Worm (Caenorhabditis elegans) whole organism, L4/young adult: ENCODE data around the gene rpl-10.

ENCODE experiments used
- W03F9.2 ChIP-seq: fragments of 150-350 bp; optimal IDR thresholded peaks from 2 replicates; lab custom pipeline; 2014; ENCODE audit warnings: missing biosample characterization, missing genetic modification characterization
- dao-5 ChIP-seq: sonication (generic microtip); optimal IDR thresholded peaks from 2 replicates; lab custom pipeline; 2016; ENCODE audit warnings: missing genotype, missing genetic modification characterization, moderate library complexity, missing compliant biosample characterization
- him-1 ChIP-seq: sonication (generic microtip); optimal IDR thresholded peaks from 2 replicates; lab custom pipeline; 2016; ENCODE audit warnings: missing genotype, missing genetic modification reagents, missing genetic modification characterization, missing compliant biosample characterization

The rpl-10 gene

ce11 chrII:8127794-8128193 lies 15.9 kb upstream of the rpl-10 start:
- TF ChIP-seq dao-5 (no peak), W03F9.2 (no peak), him-1 (tag; lab: Kevin White, UChicago) (no peak)

- TF ChIP-seq dao-5 (peak; percentile 9), him-1 (tag; lab: Kevin White, UChicago) (peak; percentile 36), W03F9.2 (no peak)
Measured at ce11 chrII:8128273-8129039, 15.2 kb upstream of the rpl-10 start.

- TF ChIP-seq W03F9.2 (no peak), him-1 (tag; lab: Kevin White, UChicago) (no peak), dao-5 (no peak)
Measured at ce11 chrII:8129040-8129387, 14.7 kb upstream of the rpl-10 start.

- no peak for TF ChIP-seq dao-5
- no peak for TF ChIP-seq him-1 (tag; lab: Kevin White, UChicago)
- TF ChIP-seq W03F9.2 = no peak
Measured at ce11 chrII:8129495-8130010, 14.1 kb upstream of the rpl-10 start, which contains the start of gene ulp-4. Gene ulp-4, plus strand, starts transcription at chrII:8129960.

ce11 chrII:8130792-8131191 lies 12.9 kb upstream of the rpl-10 start:
- no peak for TF ChIP-seq him-1 (tag; lab: Kevin White, UChicago)
- TF ChIP-seq dao-5 = no peak
- TF ChIP-seq W03F9.2 = no peak

- no peak for TF ChIP-seq W03F9.2
- TF ChIP-seq him-1 (tag; lab: Kevin White, UChicago) = peak; percentile 67
Measured at ce11 chrII:8131413-8131966, 12.2 kb upstream of the rpl-10 start.

ce11 chrII:8135953-8136352 lies 7.7 kb upstream of the rpl-10 start:
- TF ChIP-seq him-1 (tag; lab: Kevin White, UChicago) = no peak
- TF ChIP-seq dao-5 = no peak
- no peak for TF ChIP-seq W03F9.2

- TF ChIP-seq him-1 (tag; lab: Kevin White, UChicago) (no peak), dao-5 (no peak), W03F9.2 (no peak)
Measured at ce11 chrII:8136818-8137217, 6.9 kb upstream of the rpl-10 start, which contains the start of gene ctns-1. Gene ctns-1, minus strand, starts transcription at chrII:8136918.

ce11 chrII:8137379-8137778 lies 6.3 kb upstream of the rpl-10 start:
- TF ChIP-seq W03F9.2 = no peak
- TF ChIP-seq him-1 (tag; lab: Kevin White, UChicago) = no peak
- TF ChIP-seq dao-5 = no peak

ce11 chrII:8138015-8138546 lies 5.6 kb upstream of the rpl-10 start, which contains the start of gene cdc-48.2:
Gene cdc-48.2, plus strand, starts transcription at chrII:8138496.
- no peak for TF ChIP-seq W03F9.2
- no peak for TF ChIP-seq him-1 (tag; lab: Kevin White, UChicago)
- TF ChIP-seq dao-5 = no peak

- TF ChIP-seq him-1 (tag; lab: Kevin White, UChicago) (no peak), W03F9.2 (no peak), dao-5 (no peak)
Measured at ce11 chrII:8141135-8141534, 2.5 kb upstream of the rpl-10 start.

- no peak for TF ChIP-seq dao-5
- no peak for TF ChIP-seq W03F9.2
- no peak for TF ChIP-seq him-1 (tag; lab: Kevin White, UChicago)
Measured at ce11 chrII:8144543-8144942, 862 bp downstream of the rpl-10 start, which contains the start of gene F10B5.2. Gene F10B5.2, plus strand, starts transcription at chrII:8144762.

- no peak for TF ChIP-seq W03F9.2
- TF ChIP-seq dao-5 = no peak
- no peak for TF ChIP-seq him-1 (tag; lab: Kevin White, UChicago)
Measured at ce11 chrII:8149930-8150329, 6.2 kb downstream of the rpl-10 start, which contains the start of gene F10B5.3. Gene F10B5.3, minus strand, starts transcription at chrII:8150030.

- TF ChIP-seq W03F9.2 (no peak), him-1 (tag; lab: Kevin White, UChicago) (no peak)
Measured at ce11 chrII:8152711-8153325, 9.1 kb downstream of the rpl-10 start.
